Fruit fly (Drosophila melanogaster): ENCODE results near the gene LIMK1.

dm6 chrX:12625594-12626274, 33.7 kb upstream of the LIMK1 start:
- no peak for TF ChIP-seq salr (GFP tag; optimal IDR thresholded peaks at IDR 0.05)
- no peak for TF ChIP-seq dac (GFP tag; optimal IDR thresholded peaks at IDR 0.05)

All from whole organism, prepupa.